Worm (Caenorhabditis elegans) whole organism, L4 larva: ENCODE measurements around the gene F01F1.14.

Experiments
- F37D6.2 ChIP-seq: sonication (generic microtip); optimal IDR thresholded peaks from 2 replicates; lab custom pipeline; 2016; ENCODE audit warnings: mild to moderate bottlenecking, missing genetic modification characterization, missing compliant biosample characterization
- F44E2.7 ChIP-seq: fragments of 200-800 bp; sonication (Bioruptor generic); IDR thresholded peaks from 2 replicates; pipeline ENCODE4 v2.1.2; 2022; ENCODE audit warnings: missing genetic modification characterization, missing compliant biosample characterization
- F49E8.2 ChIP-seq: sonication (generic microtip); optimal IDR thresholded peaks from 2 replicates; lab custom pipeline; 2016; ENCODE audit warnings: missing compliant biosample characterization, mild to moderate bottlenecking, missing genetic modification characterization, borderline replicate concordance
- R02D3.7 ChIP-seq: fragments of 150-350 bp; sonication (generic microtip); optimal IDR thresholded peaks from 3 replicates; lab custom pipeline; 2014; ENCODE audit warnings: missing biosample characterization, missing genetic modification characterization
- Y48G9A.11 ChIP-seq: fragments of 200-800 bp; sonication (Bioruptor generic); IDR thresholded peaks from 2 replicates; pipeline ENCODE4 v1.3.6; 2022; ENCODE audit warnings: missing genetic modification reagents, missing genetic modification characterization, missing compliant biosample characterization
- Y5F2A.4 ChIP-seq: fragments of 200-800 bp; sonication (Bioruptor generic); optimal IDR thresholded peaks from 2 replicates; lab custom pipeline; 2018; ENCODE audit warnings: mild to moderate bottlenecking, missing genetic modification characterization, missing compliant biosample characterization
- Y75B8A.6 ChIP-seq: fragments of 200-800 bp; sonication (Bioruptor generic); IDR thresholded peaks from 2 replicates; pipeline ENCODE4 v1.3.6; 2022; ENCODE audit warnings: missing genetic modification reagents, missing genetic modification characterization, missing compliant biosample characterization
- aha-1 ChIP-seq: fragments of 150-350 bp; peaks from one replicate; lab custom pipeline; 2014; ENCODE audit warnings: missing biosample characterization, missing genetic modification characterization
- ama-1 ChIP-seq: fragments of 150-350 bp; optimal IDR thresholded peaks from 2 replicates; lab custom pipeline; 2014; ENCODE audit warnings: inconsistent platforms, mixed read lengths
- ceh-20 ChIP-seq: fragments of 200-800 bp; sonication (Bioruptor generic); IDR thresholded peaks from 2 replicates; pipeline ENCODE4 v1.3.6; 2022; ENCODE audit warnings: missing genetic modification reagents, missing genetic modification characterization, missing compliant biosample characterization
- ceh-62 ChIP-seq: sonication (generic microtip); optimal IDR thresholded peaks from 2 replicates; lab custom pipeline; 2017; ENCODE audit warnings: missing biosample characterization, missing genetic modification characterization
- cey-2 ChIP-seq: sonication (generic microtip); optimal IDR thresholded peaks from 3 replicates; lab custom pipeline; 2017; ENCODE audit warnings: missing genetic modification characterization, mild to moderate bottlenecking, missing compliant biosample characterization, antibody characterized with exemption, borderline replicate concordance; ENCODE audit not compliant: insufficient read depth
- daf-16 ChIP-seq, 3 experiments: sonication (generic microtip); optimal IDR thresholded peaks; 2 replicates each; lab custom pipeline; 2016 to 2017; ENCODE audit warnings: missing genetic modification characterization in 3 of 3, missing genetic modification reagents in 3 of 3, mild to moderate bottlenecking in 2 of 3, missing compliant biosample characterization in 2 of 3, missing biosample characterization in 1 of 3, moderate library complexity in 1 of 3
- daf-8 ChIP-seq: fragments of 200-800 bp; sonication (Bioruptor generic); IDR thresholded peaks from 2 replicates; pipeline ENCODE4 v1.3.6; 2022; ENCODE audit warnings: missing genetic modification characterization, missing compliant biosample characterization
- duxl-1 ChIP-seq: sonication (generic microtip); optimal IDR thresholded peaks from 2 replicates; lab custom pipeline; 2016; ENCODE audit warnings: mild to moderate bottlenecking, missing genetic modification characterization, moderate library complexity, missing compliant biosample characterization; ENCODE audit not compliant: poor library complexity
- dve-1 ChIP-seq: sonication (generic microtip); optimal IDR thresholded peaks from 2 replicates; lab custom pipeline; 2017; ENCODE audit warnings: antibody characterized with exemption, mild to moderate bottlenecking, missing genetic modification characterization, missing compliant biosample characterization; ENCODE audit not compliant: insufficient read depth
- egl-43 ChIP-seq: fragments of 200-800 bp; sonication (Bioruptor generic); IDR thresholded peaks from 2 replicates; pipeline ENCODE4 v1.3.6; 2022; ENCODE audit warnings: missing genetic modification reagents, missing genetic modification characterization, missing compliant biosample characterization
- fos-1 ChIP-seq: fragments of 150-350 bp; optimal IDR thresholded peaks from 2 replicates; lab custom pipeline; 2014; ENCODE audit warnings: missing biosample characterization, missing genetic modification characterization
- hif-1 ChIP-seq, 2 experiments: sonication (generic microtip); optimal IDR thresholded peaks; 2 replicates each; lab custom pipeline; 2016 to 2017; ENCODE audit warnings: missing compliant biosample characterization in 2 of 2, missing genetic modification characterization in 2 of 2, missing genetic modification reagents in 2 of 2, missing genotype in 2 of 2, mild to moderate bottlenecking in 1 of 2
- hlh-11 ChIP-seq: fragments of 200-800 bp; sonication (Bioruptor generic); optimal IDR thresholded peaks from 2 replicates; lab custom pipeline; 2018; ENCODE audit warnings: mild to moderate bottlenecking, missing genetic modification characterization, missing compliant biosample characterization
- hlh-30 ChIP-seq: sonication (generic microtip); optimal IDR thresholded peaks from 2 replicates; lab custom pipeline; 2017; ENCODE audit warnings: antibody characterized with exemption, mild to moderate bottlenecking, missing genetic modification characterization, missing compliant biosample characterization; ENCODE audit not compliant: insufficient read depth
- lin-1 ChIP-seq: fragments of 200-800 bp; sonication (Bioruptor generic); IDR thresholded peaks from 2 replicates; pipeline ENCODE4 v1.3.6; 2022; ENCODE audit warnings: missing genetic modification reagents, missing genetic modification characterization, missing compliant biosample characterization
- lin-29 ChIP-seq: fragments of 200-800 bp; sonication (Bioruptor generic); IDR thresholded peaks from 2 replicates; pipeline ENCODE4 v1.3.6; 2022; ENCODE audit warnings: missing genetic modification reagents, missing genetic modification characterization, missing compliant biosample characterization
- lsy-2 ChIP-seq, 2 experiments: fragments of 150-350 bp in 1 of 2; sonication (generic microtip) in 1 of 2; optimal IDR thresholded peaks; 2 replicates each; lab custom pipeline; 2014 to 2017; ENCODE audit warnings: missing biosample characterization in 2 of 2, missing genetic modification characterization in 2 of 2
- madf-5 ChIP-seq, 2 experiments: fragments of 200-800 bp; sonication (Bioruptor generic); IDR thresholded peaks; 2 replicates each; pipeline ENCODE4 v1.3.6; 2022; ENCODE audit warnings: missing compliant biosample characterization in 2 of 2, missing genetic modification characterization in 2 of 2
- mdl-1 ChIP-seq, 2 experiments: fragments of 150-350 bp in 1 of 2; sonication (generic microtip) in 1 of 2; optimal IDR thresholded peaks; 2 replicates each; lab custom pipeline; 2014 to 2017; ENCODE audit warnings: missing biosample characterization in 2 of 2, missing genetic modification characterization in 2 of 2
- mep-1 ChIP-seq: fragments of 150-350 bp; sonication (generic microtip); optimal IDR thresholded peaks from 3 replicates; lab custom pipeline; 2014; ENCODE audit warnings: missing biosample characterization, missing genetic modification characterization
- mes-2 ChIP-seq: sonication (generic microtip); optimal IDR thresholded peaks from 2 replicates; lab custom pipeline; 2016; ENCODE audit warnings: missing genotype, mild to moderate bottlenecking, missing genetic modification characterization, missing compliant biosample characterization; ENCODE audit not compliant: poor library complexity, severe bottlenecking
- mxl-3 ChIP-seq: fragments of 200-800 bp; sonication (Bioruptor generic); optimal IDR thresholded peaks from 2 replicates; lab custom pipeline; 2018; ENCODE audit warnings: mild to moderate bottlenecking, missing genetic modification characterization, missing compliant biosample characterization
- nhr-10 ChIP-seq: fragments of 150-350 bp; optimal IDR thresholded peaks from 2 replicates; lab custom pipeline; 2014; ENCODE audit warnings: missing biosample characterization, missing genetic modification characterization
- nhr-28 ChIP-seq: fragments of 150-350 bp; optimal IDR thresholded peaks from 2 replicates; lab custom pipeline; 2014; ENCODE audit warnings: missing biosample characterization, missing genetic modification characterization
- nhr-42 ChIP-seq: fragments of 200-800 bp; sonication (Bioruptor generic); IDR thresholded peaks from 2 replicates; pipeline ENCODE4 v1.3.6; 2022; ENCODE audit warnings: missing genetic modification characterization, missing compliant biosample characterization
- nhr-76 ChIP-seq: fragments of 150-350 bp; optimal IDR thresholded peaks from 2 replicates; lab custom pipeline; 2014; ENCODE audit warnings: missing biosample characterization, missing genetic modification characterization
- nhr-77 ChIP-seq: fragments of 150-350 bp; optimal IDR thresholded peaks from 2 replicates; lab custom pipeline; 2014; ENCODE audit warnings: missing biosample characterization, missing genetic modification characterization
- pqm-1 ChIP-seq: sonication (generic microtip); optimal IDR thresholded peaks from 2 replicates; lab custom pipeline; 2017; ENCODE audit warnings: missing biosample characterization, missing genetic modification characterization
- set-16 ChIP-seq: fragments of 200-800 bp; sonication (Bioruptor generic); IDR thresholded peaks from 2 replicates; pipeline ENCODE4 v1.3.6; 2022; ENCODE audit warnings: missing genetic modification reagents, missing genetic modification characterization, missing compliant biosample characterization
- skn-1 ChIP-seq: fragments of 150-350 bp; optimal IDR thresholded peaks from 2 replicates; lab custom pipeline; 2014; ENCODE audit warnings: missing biosample characterization, missing genetic modification characterization
- snpc-1.2 ChIP-seq: fragments of 200-800 bp; sonication (Bioruptor generic); IDR thresholded peaks from 2 replicates; pipeline ENCODE4 v1.3.6; 2022; ENCODE audit warnings: missing genetic modification reagents, missing genetic modification characterization, missing compliant biosample characterization
- tra-1 ChIP-seq: fragments of 200-800 bp; sonication (Bioruptor generic); IDR thresholded peaks from 2 replicates; pipeline ENCODE4 v1.3.6; 2022; ENCODE audit warnings: missing genetic modification reagents, missing genetic modification characterization, missing compliant biosample characterization
- unc-130 ChIP-seq: sonication (generic microtip); optimal IDR thresholded peaks from 2 replicates; lab custom pipeline; 2016; ENCODE audit warnings: missing genetic modification reagents, missing genetic modification characterization, missing compliant biosample characterization
- unc-62 ChIP-seq, 3 experiments: fragments of 150-350 bp in 1 of 3; sonication (generic microtip); optimal IDR thresholded peaks in 2 of 3; peaks in 1 of 3; 1 replicate in 1 of 3; 2 replicates in 2 of 3; lab custom pipeline; 2014 to 2017; ENCODE audit warnings: missing biosample characterization in 3 of 3, missing genetic modification characterization in 3 of 3, missing genetic modification reagents in 3 of 3, missing genotype in 1 of 3
- vab-7 ChIP-seq: fragments of 200-800 bp; sonication (Bioruptor generic); IDR thresholded peaks from 2 replicates; pipeline ENCODE4 v1.3.6; 2022; ENCODE audit warnings: missing genetic modification reagents, missing genetic modification characterization, missing compliant biosample characterization
- zag-1 ChIP-seq: fragments of 150-350 bp; optimal IDR thresholded peaks from 2 replicates; lab custom pipeline; 2014; ENCODE audit warnings: missing biosample characterization, missing genetic modification characterization
- zfp-2 ChIP-seq: sonication (generic microtip); optimal IDR thresholded peaks from 2 replicates; lab custom pipeline; 2016; ENCODE audit warnings: mild to moderate bottlenecking, missing genetic modification characterization, missing compliant biosample characterization
- zfp-3 ChIP-seq: fragments of 200-800 bp; sonication (Bioruptor generic); conservative IDR thresholded peaks from 2 replicates; pipeline ENCODE4 v1.3.6; 2022; ENCODE audit warnings: missing genetic modification reagents, missing genetic modification characterization, missing compliant biosample characterization
- zip-2 ChIP-seq: fragments of 150-350 bp; optimal IDR thresholded peaks from 2 replicates; lab custom pipeline; 2014; ENCODE audit warnings: missing biosample characterization, missing genetic modification characterization
- ztf-11 ChIP-seq: fragments of 150-350 bp; optimal IDR thresholded peaks from 2 replicates; lab custom pipeline; 2014; ENCODE audit warnings: missing biosample characterization, missing genetic modification characterization
- ztf-7 ChIP-seq: fragments of 150-350 bp; optimal IDR thresholded peaks from 2 replicates; lab custom pipeline; 2014; ENCODE audit warnings: missing biosample characterization, missing genetic modification characterization

The F01F1.14 gene

ce11 chrIII:5917365-5917958 is 34.7 kb upstream of the F01F1.14 start (continued):
- peak; percentile 86 for TF ChIP-seq mep-1
- no peak for TF ChIP-seq daf-8
- TF ChIP-seq mdl-1 (tag; optimal IDR thresholded peaks at IDR 0.05; lab: Kevin White, UChicago): peak in 1 of 2 experiments; percentile 24
- TF ChIP-seq daf-16 (GFP tag; optimal IDR thresholded peaks at IDR 0.05; lab: Kevin White, UChicago): no peak
- TF ChIP-seq daf-16 (tag; optimal IDR thresholded peaks at IDR 0.05; lab: Kevin White, UChicago): peak; percentile 96
- peak; percentile 72 for TF ChIP-seq hlh-30 (tag; lab: Kevin White, UChicago)
- TF ChIP-seq aha-1: peak; percentile 90
- peak; percentile 58 for TF ChIP-seq hlh-11
- TF ChIP-seq nhr-28 (tag; lab: Kevin White, UChicago): peak; percentile 64
- TF ChIP-seq nhr-77 (tag; lab: Kevin White, UChicago): peak; percentile 88
- peak; percentile 63 for TF ChIP-seq ama-1 (lab: Kevin White, UChicago)
- peak; percentile 33; the same call in 1 of the 2 replicates for TF ChIP-seq ceh-20 (GFP tag; lab: Robert Waterston, UW)
- peak; percentile 97 for TF ChIP-seq dve-1 (tag; lab: Kevin White, UChicago)
- peak; percentile 31 for TF ChIP-seq mxl-3 (GFP tag; lab: Kevin White, UChicago)
- peak in 1 of 2 experiments; percentile 84 for TF ChIP-seq unc-62 (GFP tag; optimal IDR thresholded peaks at IDR 0.05 in 1 of 2; lab: Kevin White, UChicago)
- TF ChIP-seq unc-62 (tag; optimal IDR thresholded peaks at IDR 0.05; lab: Kevin White, UChicago): no peak
- 0 out of 2 replicates have a peak, but pooled peaks have one; percentile 39 for TF ChIP-seq nhr-42
- peak; percentile 11 for TF ChIP-seq nhr-10
- TF ChIP-seq lin-29 (GFP tag; lab: Robert Waterston, UW): no peak
- TF ChIP-seq duxl-1: peak; percentile 24
- peak in 1 of 2 experiments; percentile 35 for TF ChIP-seq lsy-2 (tag; optimal IDR thresholded peaks at IDR 0.05; lab: Kevin White, UChicago)
- TF ChIP-seq, all 104 proteins: peak for 26

- TF ChIP-seq madf-5 (GFP tag; IDR thresholded peaks at IDR 0.05; lab: Robert Waterston, UW) (no peak), set-16 (no peak), skn-1 (tag; lab: Kevin White, UChicago) (no peak), dve-1 (tag; lab: Kevin White, UChicago) (peak; percentile 67), vab-7 (GFP tag; lab: Robert Waterston, UW) (no peak), egl-43 (GFP tag; lab: Robert Waterston, UW) (no peak), ceh-20 (GFP tag; lab: Robert Waterston, UW) (no peak), F37D6.2 (tag; lab: Kevin White, UChicago) (no peak), zip-2 (no peak), F44E2.7 (no peak), Y75B8A.6 (no peak), zfp-3 (no peak), ztf-7 (tag; lab: Kevin White, UChicago) (peak; percentile 33), hif-1 (tag; optimal IDR thresholded peaks at IDR 0.05; lab: Kevin White, UChicago) (no peak), tra-1 (GFP tag; lab: Robert Waterston, UW) (0 out of 2 replicates have a peak, but pooled peaks have one; percentile 10), R02D3.7 (tag; lab: Kevin White, UChicago) (no peak), zag-1 (tag; lab: Kevin White, UChicago) (no peak), nhr-76 (no peak), Y48G9A.11 (no peak), snpc-1.2 (GFP tag; lab: Robert Waterston, UW) (no peak), pqm-1 (tag; lab: Kevin White, UChicago) (peak; percentile 95), cey-2 (tag; lab: Kevin White, UChicago) (no peak), ceh-62 (tag; lab: Kevin White, UChicago) (no peak), nhr-10 (no peak), Y5F2A.4 (GFP tag; lab: Kevin White, UChicago) (no peak), F49E8.2 (tag; lab: Kevin White, UChicago) (no peak), fos-1 (no peak), hlh-11 (peak; percentile 59), unc-130 (no peak), nhr-77 (tag; lab: Kevin White, UChicago) (peak; percentile 44), zfp-2 (no peak), ztf-11 (tag; lab: Kevin White, UChicago) (no peak), lin-1 (no peak), mes-2 (tag; lab: Kevin White, UChicago) (peak; percentile 40)
Measured at ce11 chrIII:5915926-5916325, 33.2 kb upstream of the F01F1.14 start.
